Fruit fly (Drosophila melanogaster): ENCODE measurements around the gene CIA30.

- no peak for TF ChIP-seq psq (optimal IDR thresholded peaks at IDR 0.05)
- no peak for TF ChIP-seq Dll (optimal IDR thresholded peaks at IDR 0.05)
Observed at dm6 chr3R:29745056-29745455, 8.3 kb downstream of the CIA30 start, which contains the start of the genes Wdr24 and IntS11.

Measured in whole organism.